Fruit fly (Drosophila melanogaster) whole organism, embryonic: ENCODE data around the gene uif.

Experiments
- Atf6 ChIP-seq: fragments of 200-800 bp; sonication (Bioruptor generic); IDR thresholded peaks from 2 replicates; pipeline ENCODE4 v1.3.6; 2022; ENCODE audit warnings: missing biosample characterization, missing genetic modification characterization
- CG11695 ChIP-seq: fragments of 200-800 bp; sonication (Bioruptor generic); IDR thresholded peaks from 3 replicates; pipeline ENCODE4 v1.3.6; 2022; ENCODE audit warnings: missing biosample characterization, missing genetic modification characterization
- CG12391 ChIP-seq: fragments of 200-800 bp; sonication (Bioruptor generic); optimal IDR thresholded peaks from 3 replicates; lab custom pipeline; 2018; ENCODE audit warnings: missing biosample characterization, mild to moderate bottlenecking, missing genetic modification characterization, moderate library complexity
- CG13287 ChIP-seq: fragments of 200-800 bp; sonication (Bioruptor generic); IDR thresholded peaks from 2 replicates; pipeline ENCODE4 v1.3.6; 2022; ENCODE audit warnings: missing biosample characterization, missing genetic modification characterization; ENCODE audit not compliant: partially characterized antibody
- CG14441 ChIP-seq: fragments of 200-800 bp; sonication (Bioruptor generic); IDR thresholded peaks from 2 replicates; pipeline ENCODE4 v1.3.6; 2022; ENCODE audit warnings: missing biosample characterization, missing genetic modification characterization
- CG16863 ChIP-seq: fragments of 200-800 bp; sonication (Bioruptor generic); optimal IDR thresholded peaks from 3 replicates; lab custom pipeline; 2016; ENCODE audit warnings: missing biosample characterization, missing genetic modification characterization
- CG17359 ChIP-seq: fragments of 200-800 bp; sonication (Bioruptor generic); optimal IDR thresholded peaks from 3 replicates; lab custom pipeline; 2018; ENCODE audit warnings: missing biosample characterization, mild to moderate bottlenecking, missing genetic modification characterization, moderate library complexity
- CG2712 ChIP-seq: fragments of 200-800 bp; optimal IDR thresholded peaks from 3 replicates; lab custom pipeline; 2019; ENCODE audit warnings: missing biosample characterization, mild to moderate bottlenecking, missing genetic modification characterization, moderate library complexity
- CG4404 ChIP-seq: fragments of 200-800 bp; sonication (Bioruptor generic); IDR thresholded peaks from 2 replicates; pipeline ENCODE4 v1.3.6; 2022; ENCODE audit warnings: missing biosample characterization, missing genetic modification characterization
- CG4820 ChIP-seq: fragments of 200-800 bp; sonication (Bioruptor generic); optimal IDR thresholded peaks from 3 replicates; lab custom pipeline; 2016; ENCODE audit warnings: missing biosample characterization, missing genetic modification characterization
- CG7372 ChIP-seq: fragments of 200-800 bp; sonication (Bioruptor generic); IDR thresholded peaks from 2 replicates; pipeline ENCODE4 v1.3.6; 2022; ENCODE audit warnings: missing biosample characterization, missing genetic modification characterization
- CG9215 ChIP-seq: fragments of 200-800 bp; sonication (Bioruptor generic); IDR thresholded peaks from 2 replicates; pipeline ENCODE4 v1.3.6; 2022; ENCODE audit warnings: missing biosample characterization, missing genetic modification characterization
- CG9727 ChIP-seq: fragments of 200-800 bp; sonication (Bioruptor generic); optimal IDR thresholded peaks from 3 replicates; lab custom pipeline; 2017; ENCODE audit warnings: missing biosample characterization, mild to moderate bottlenecking, missing genetic modification characterization
- CG9932 ChIP-seq: fragments of 200-800 bp; sonication (Bioruptor generic); IDR thresholded peaks from 2 replicates; pipeline ENCODE4 v1.3.6; 2022; ENCODE audit warnings: missing biosample characterization, missing genetic modification characterization
- Deaf1 ChIP-seq: fragments of 200-800 bp; optimal IDR thresholded peaks from 3 replicates; lab custom pipeline; 2019; ENCODE audit warnings: missing biosample characterization, mild to moderate bottlenecking, missing genetic modification characterization, moderate library complexity
- Drgx ChIP-seq: fragments of 200-800 bp; sonication (Bioruptor generic); IDR thresholded peaks from 2 replicates; pipeline ENCODE4 v1.3.6; 2022; ENCODE audit warnings: missing biosample characterization, missing genetic modification characterization
- Fer1 ChIP-seq: fragments of 200-800 bp; sonication (Bioruptor generic); optimal IDR thresholded peaks from 2 replicates; lab custom pipeline; 2017; ENCODE audit warnings: missing biosample characterization, mild to moderate bottlenecking, missing genetic modification characterization
- Lpt ChIP-seq: fragments of >200 bp; optimal IDR thresholded peaks from 2 replicates; lab custom pipeline; 2018; ENCODE audit warnings: missing biosample characterization, missing genetic modification characterization
- Max ChIP-seq: fragments of 200-800 bp; sonication (Bioruptor generic); optimal IDR thresholded peaks from 2 replicates; lab custom pipeline; 2016; ENCODE audit warnings: missing biosample characterization, mild to moderate bottlenecking, missing genetic modification characterization
- Meics ChIP-seq: fragments of 200-800 bp; sonication (Bioruptor generic); optimal IDR thresholded peaks from 2 replicates; lab custom pipeline; 2017; ENCODE audit warnings: missing biosample characterization, mild to moderate bottlenecking, missing genetic modification characterization
- Scr ChIP-seq: fragments of 200-800 bp; sonication (Bioruptor generic); IDR thresholded peaks from 2 replicates; pipeline ENCODE4 v1.3.6; 2022; ENCODE audit warnings: missing biosample characterization, missing genetic modification characterization; ENCODE audit not compliant: partially characterized antibody
- Six4 ChIP-seq: fragments of 200-800 bp; sonication (Bioruptor generic); optimal IDR thresholded peaks from 2 replicates; lab custom pipeline; 2016; ENCODE audit warnings: missing biosample characterization, missing genetic modification characterization
- Vsx1 ChIP-seq: fragments of 200-800 bp; sonication (Bioruptor generic); optimal IDR thresholded peaks from 2 replicates; lab custom pipeline; 2017; ENCODE audit warnings: missing biosample characterization, mild to moderate bottlenecking, missing genetic modification characterization, missing genetic modification reagents
- Xrp1 ChIP-seq: fragments of 200-800 bp; sonication (Bioruptor generic); IDR thresholded peaks from 2 replicates; pipeline ENCODE4 v1.3.6; 2022; ENCODE audit warnings: missing biosample characterization, missing genetic modification characterization
- amos ChIP-seq: fragments of 200-800 bp; sonication (Bioruptor generic); IDR thresholded peaks from 2 replicates; pipeline ENCODE4 v1.3.6; 2022; ENCODE audit warnings: missing biosample characterization, missing genetic modification characterization; ENCODE audit not compliant: partially characterized antibody
- br ChIP-seq: fragments of >200 bp; optimal IDR thresholded peaks from 2 replicates; lab custom pipeline; 2017
- btn ChIP-seq: fragments of 200-800 bp; sonication (Bioruptor generic); optimal IDR thresholded peaks from 2 replicates; lab custom pipeline; 2016; ENCODE audit warnings: missing biosample characterization, missing genetic modification characterization
- cad ChIP-seq: fragments of >200 bp; optimal IDR thresholded peaks from 2 replicates; lab custom pipeline; 2017; ENCODE audit warnings: missing biosample characterization, missing genetic modification characterization
- cg ChIP-seq: fragments of 200-800 bp; sonication (Bioruptor generic); optimal IDR thresholded peaks from 3 replicates; lab custom pipeline; 2019; ENCODE audit warnings: missing biosample characterization, mild to moderate bottlenecking, missing genetic modification characterization, moderate library complexity
- chm ChIP-seq: fragments of 200-800 bp; sonication (Bioruptor generic); IDR thresholded peaks from 2 replicates; pipeline ENCODE4 v1.3.6; 2022; ENCODE audit warnings: missing biosample characterization, missing genetic modification characterization
- da ChIP-seq: fragments of 200-800 bp; sonication (Bioruptor generic); optimal IDR thresholded peaks from 2 replicates; lab custom pipeline; 2016; ENCODE audit warnings: missing biosample characterization, missing genetic modification characterization
- dm ChIP-seq: fragments of 200-800 bp; sonication (Bioruptor generic); optimal IDR thresholded peaks from 3 replicates; lab custom pipeline; 2016; ENCODE audit warnings: missing biosample characterization, missing genetic modification characterization
- ems ChIP-seq: fragments of 200-800 bp; sonication (Bioruptor generic); optimal IDR thresholded peaks from 3 replicates; lab custom pipeline; 2016; ENCODE audit warnings: missing biosample characterization, missing genetic modification characterization
- esg ChIP-seq: fragments of 200-800 bp; sonication (Bioruptor generic); conservative IDR thresholded peaks from 2 replicates; pipeline ENCODE4 v1.3.6; 2022; ENCODE audit warnings: missing biosample characterization, missing genetic modification characterization
- eve ChIP-seq, 2 experiments: fragments of >200 bp; optimal IDR thresholded peaks; 2 replicates each; lab custom pipeline; 2017; ENCODE audit warnings: missing biosample characterization in 2 of 2, missing genetic modification characterization in 2 of 2
- gce ChIP-seq: fragments of 200-800 bp; sonication (Bioruptor generic); IDR thresholded peaks from 3 replicates; pipeline ENCODE4 v1.3.6; 2022; ENCODE audit warnings: missing biosample characterization, missing genetic modification characterization
- gro ChIP-seq: fragments of 200-800 bp; sonication (Bioruptor generic); optimal IDR thresholded peaks from 2 replicates; lab custom pipeline; 2016; ENCODE audit warnings: missing biosample characterization, missing genetic modification characterization
- insv ChIP-seq, 2 experiments: fragments of 200-800 bp; sonication (Bioruptor generic); optimal IDR thresholded peaks; 3 replicates each; lab custom pipeline; 2016 to 2018; ENCODE audit warnings: missing biosample characterization in 2 of 2, missing genetic modification characterization in 2 of 2
- jumu ChIP-seq: fragments of 200-800 bp; sonication (Bioruptor generic); optimal IDR thresholded peaks from 3 replicates; lab custom pipeline; 2016; ENCODE audit warnings: missing biosample characterization, missing genetic modification characterization
- lbe ChIP-seq: fragments of 200-800 bp; sonication (Bioruptor generic); optimal IDR thresholded peaks from 2 replicates; lab custom pipeline; 2016; ENCODE audit warnings: missing biosample characterization, mild to moderate bottlenecking, missing genetic modification characterization
- lov ChIP-seq, 2 experiments: fragments of 200-800 bp in 1 of 2; fragments of >200 bp in 1 of 2; sonication (Bioruptor generic) in 1 of 2; IDR thresholded peaks in 1 of 2; optimal IDR thresholded peaks in 1 of 2; 2 replicates in 1 of 2; 3 replicates in 1 of 2; pipeline versions ENCODE4 v1.3.6 to Lab custom; 2017 to 2022; ENCODE audit warnings: missing biosample characterization in 1 of 2, missing genetic modification characterization in 1 of 2
- mam ChIP-seq: fragments of 200-800 bp; sonication (Bioruptor generic); optimal IDR thresholded peaks from 3 replicates; lab custom pipeline; 2016; ENCODE audit warnings: missing biosample characterization, missing genetic modification characterization
- onecut ChIP-seq: fragments of 200-800 bp; sonication (Bioruptor generic); IDR thresholded peaks from 2 replicates; pipeline ENCODE4 v1.3.6; 2022; ENCODE audit warnings: missing biosample characterization, missing genetic modification characterization
- otp ChIP-seq: fragments of 200-800 bp; sonication (Bioruptor generic); IDR thresholded peaks from 3 replicates; pipeline ENCODE4, ENCODE4 v1.3.6; 2022; ENCODE audit warnings: missing biosample characterization, missing genetic modification characterization
- pb ChIP-seq: fragments of 200-800 bp; sonication (Bioruptor generic); optimal IDR thresholded peaks from 3 replicates; lab custom pipeline; 2016; ENCODE audit warnings: missing biosample characterization, missing genetic modification characterization
- pros ChIP-seq: fragments of 200-800 bp; sonication (Bioruptor generic); optimal IDR thresholded peaks from 3 replicates; lab custom pipeline; 2019; ENCODE audit warnings: missing biosample characterization, mild to moderate bottlenecking, missing genetic modification characterization, moderate library complexity
- slbo ChIP-seq: fragments of 200-800 bp; sonication (Bioruptor generic); IDR thresholded peaks from 2 replicates; pipeline ENCODE4 v1.3.6; 2022; ENCODE audit warnings: missing biosample characterization, missing genetic modification characterization
- sob ChIP-seq: fragments of 200-800 bp; sonication (Bioruptor generic); IDR thresholded peaks from 2 replicates; pipeline ENCODE4 v1.3.6; 2022; ENCODE audit warnings: missing biosample characterization, missing genetic modification characterization
- tap ChIP-seq: fragments of 200-800 bp; optimal IDR thresholded peaks from 3 replicates; lab custom pipeline; 2019; ENCODE audit warnings: missing biosample characterization, mild to moderate bottlenecking, missing genetic modification characterization, moderate library complexity
- trem ChIP-seq: fragments of 200-800 bp; optimal IDR thresholded peaks from 3 replicates; lab custom pipeline; 2019; ENCODE audit warnings: missing biosample characterization, mild to moderate bottlenecking, missing genetic modification characterization, moderate library complexity
- wor ChIP-seq: fragments of 200-800 bp; sonication (Bioruptor generic); IDR thresholded peaks from 2 replicates; pipeline ENCODE4 v1.3.6; 2022; ENCODE audit warnings: missing biosample characterization, missing genetic modification characterization

uif gene

dm6 chr2L:7033100-7033675, 23.0 kb upstream of the uif start (continued):
- TF ChIP-seq CG12391 (tag; lab: Kevin White, UChicago) (no peak), lov (optimal IDR thresholded peaks at IDR 0.05; lab: Kevin White, UChicago) (no peak), lov (GFP tag; IDR thresholded peaks at IDR 0.05; lab: Robert Waterston, UW) (0 out of 3 replicates have a peak, but pooled peaks have one; percentile 12), lbe (peak; percentile 47), Deaf1 (tag; lab: Kevin White, UChicago) (peak; percentile 5), trem (no peak), CG9727 (GFP tag; lab: Kevin White, UChicago) (peak; percentile 26), eve (GFP tag; optimal IDR thresholded peaks at IDR 0.05; lab: Kevin White, UChicago) (no peak), pb (peak; percentile 33), CG9932 (peak; percentile 40; the same call in 1 of the 2 replicates), dm (GFP tag; lab: Kevin White, UChicago) (no peak), CG4820 (GFP tag; lab: Kevin White, UChicago) (no peak), Meics (GFP tag; lab: Kevin White, UChicago) (peak; percentile 53), pros (GFP tag; lab: Kevin White, UChicago) (peak; percentile 19), wor (GFP tag; lab: Robert Waterston, UW) (no peak), cad (no peak), Fer1 (GFP tag; lab: Kevin White, UChicago) (peak; percentile 33), Six4 (no peak), gro (GFP tag; lab: Kevin White, UChicago) (peak; percentile 55), CG9215 (no peak), Vsx1 (peak; percentile 28), insv (GFP tag; optimal IDR thresholded peaks at IDR 0.05; lab: Kevin White, UChicago) (no peak), CG2712 (tag; lab: Kevin White, UChicago) (no peak), onecut (GFP tag; lab: Robert Waterston, UW) (peak; percentile 82), gce (GFP tag; lab: Robert Waterston, UW) (no peak), btn (no peak), Lpt (GFP tag; lab: Kevin White, UChicago) (no peak), CG7372 (no peak), sob (GFP tag; lab: Robert Waterston, UW) (peak; percentile 45; the same call in 1 of the 2 replicates), Scr (no peak), br (lab: Kevin White, UChicago) (no peak), CG4404 (GFP tag; lab: Robert Waterston, UW) (no peak), ems (peak; percentile 19), mam (GFP tag; lab: Kevin White, UChicago) (peak; percentile 59), tap (tag; lab: Kevin White, UChicago) (no peak), cg (peak; percentile 97), amos (GFP tag; lab: Robert Waterston, UW) (no peak), Xrp1 (peak; percentile 61), otp (no peak), Max (GFP tag; lab: Kevin White, UChicago) (peak; percentile 30), esg (GFP tag; lab: Robert Waterston, UW) (no peak), CG16863 (GFP tag; lab: Kevin White, UChicago) (peak; percentile 15), jumu (peak; percentile 40), CG17359 (tag; lab: Kevin White, UChicago) (peak; percentile 49), da (peak; percentile 15), Atf6 (GFP tag; lab: Robert Waterston, UW) (peak; percentile 62), CG14441 (GFP tag; lab: Robert Waterston, UW) (0 out of 2 replicates have a peak, but pooled peaks have one; percentile 37), slbo (peak; percentile 74), chm (no peak; the same call in 1 of the 2 replicates), CG13287 (no peak), CG11695 (GFP tag; lab: Robert Waterston, UW) (0 out of 3 replicates have a peak, but pooled peaks have one; percentile 8), Drgx (GFP tag; lab: Robert Waterston, UW) (peak; percentile 52; the same call in 1 of the 2 replicates)
